Fruit fly (Drosophila melanogaster): Measurements from ENCODE around the gene Msp300.

Msp300 gene

dm6 chr2L:5228581-5229077, 128.0 kb downstream of the Msp300 start (continued):
- TF ChIP-seq Doc3 (GFP tag; IDR thresholded peaks at IDR 0.05; ENCODE audit: partially characterized antibody) (no peak), CG8765 (GFP tag; IDR thresholded peaks at IDR 0.05) (no peak), Hsf (GFP tag; optimal IDR thresholded peaks at IDR 0.05) (no peak), abd-A (tag; optimal IDR thresholded peaks at IDR 0.05) (peak; percentile 74), CG30020 (tag; optimal IDR thresholded peaks at IDR 0.05) (no peak), CG11560 (tag; IDR thresholded peaks at IDR 0.05) (no peak), ken (GFP tag; IDR thresholded peaks at IDR 0.05) (no peak), Ssrp (tag; optimal IDR thresholded peaks at IDR 0.05) (no peak), Meics (GFP tag; optimal IDR thresholded peaks at IDR 0.05) (no peak), Drgx (GFP tag; IDR thresholded peaks at IDR 0.05) (no peak), CG11085 (GFP tag; IDR thresholded peaks at IDR 0.05) (no peak), ERR (GFP tag; optimal IDR thresholded peaks at IDR 0.05) (no peak), CG12769 (tag; optimal IDR thresholded peaks at IDR 0.05) (peak; percentile 8), gsb (GFP tag; IDR thresholded peaks at IDR 0.05) (0 out of 2 replicates have a peak, but pooled peaks have one; percentile 4), Asciz (GFP tag; optimal IDR thresholded peaks at IDR 0.05) (peak; percentile 19), Sry-δ (GFP tag; optimal IDR thresholded peaks at IDR 0.05) (no peak), Jarid2 (GFP tag; optimal IDR thresholded peaks at IDR 0.05) (no peak), E2f2 (GFP tag; IDR thresholded peaks at IDR 0.05) (no peak), BEAF-32 (GFP tag; optimal IDR thresholded peaks at IDR 0.05) (no peak), CG4854 (GFP tag; optimal IDR thresholded peaks at IDR 0.05) (no peak), ab (GFP tag; optimal IDR thresholded peaks at IDR 0.05) (no peak), sob (GFP tag; IDR thresholded peaks at IDR 0.05) (no peak), hbn (GFP tag; IDR thresholded peaks at IDR 0.05; ENCODE audit: partially characterized antibody) (no peak), BtbVII (GFP tag; optimal IDR thresholded peaks at IDR 0.05) (no peak), pzg (GFP tag; optimal IDR thresholded peaks at IDR 0.05) (no peak), Nf-YB (GFP tag; optimal IDR thresholded peaks at IDR 0.05) (no peak), HmgD (GFP tag; optimal IDR thresholded peaks at IDR 0.05) (no peak), Chrac-16 (GFP tag; optimal IDR thresholded peaks at IDR 0.05) (no peak), CG34224 (GFP tag; IDR thresholded peaks at IDR 0.05; ENCODE audit: partially characterized antibody) (0 out of 3 replicates have a peak, but pooled peaks have one; percentile 12), sc (optimal IDR thresholded peaks at IDR 0.05) (no peak), sc (GFP tag; optimal IDR thresholded peaks at IDR 0.05) (no peak), nom (GFP tag; optimal IDR thresholded peaks at IDR 0.05) (no peak), CG1647 (GFP tag; optimal IDR thresholded peaks at IDR 0.05) (no peak), CG3726 (GFP tag; IDR thresholded peaks at IDR 0.05) (no peak), Oli (tag; optimal IDR thresholded peaks at IDR 0.05) (no peak), Bdp1 (GFP tag; optimal IDR thresholded peaks at IDR 0.05) (no peak), CG9817 (tag; optimal IDR thresholded peaks at IDR 0.05) (no peak), Awh (GFP tag; IDR thresholded peaks at IDR 0.05) (0 out of 2 replicates have a peak, but pooled peaks have one; percentile 30), CG4282 (GFP tag; optimal IDR thresholded peaks at IDR 0.05) (no peak), GATAe (GFP tag; conservative IDR thresholded peaks at IDR 0.05) (no peak), toy (GFP tag; IDR thresholded peaks at IDR 0.05) (no peak), NC2α (GFP tag; optimal IDR thresholded peaks at IDR 0.05) (no peak), CG11696 (GFP tag; IDR thresholded peaks at IDR 0.05) (no peak), HLH3B (GFP tag; IDR thresholded peaks at IDR 0.05) (no peak), luna (GFP tag; optimal IDR thresholded peaks at IDR 0.05) (no peak), MESR4 (GFP tag; optimal IDR thresholded peaks at IDR 0.05) (no peak), Stat92E (GFP tag; optimal IDR thresholded peaks at IDR 0.05) (no peak), CG15601 (tag; optimal IDR thresholded peaks at IDR 0.05) (peak; percentile 0), CG10209 (GFP tag; optimal IDR thresholded peaks at IDR 0.05) (no peak), Tbp (GFP tag; optimal IDR thresholded peaks at IDR 0.05) (no peak), CG6689 (GFP tag; IDR thresholded peaks at IDR 0.05) (no peak)

Measured in whole organism, embryonic.